Fruit fly (Drosophila melanogaster) whole organism, embryonic: ENCODE results near the gene CG15449.

ENCODE experiments used
- Bgb ChIP-seq: fragments of 200-800 bp; sonication (Bioruptor generic); IDR thresholded peaks from 2 replicates; pipeline ENCODE4 v1.3.6; 2022; ENCODE audit warnings: missing biosample characterization, missing genetic modification characterization; ENCODE audit not compliant: partially characterized antibody
- CG10959 ChIP-seq: fragments of 200-800 bp; sonication (Bioruptor generic); IDR thresholded peaks from 2 replicates; pipeline ENCODE4 v1.3.6; 2022; ENCODE audit warnings: missing biosample characterization, missing genetic modification characterization
- CG13775 ChIP-seq: fragments of 200-800 bp; sonication (Bioruptor generic); optimal IDR thresholded peaks from 3 replicates; lab custom pipeline; 2017; ENCODE audit warnings: missing biosample characterization, mild to moderate bottlenecking, missing genetic modification characterization
- CG1603 ChIP-seq: fragments of 200-800 bp; sonication (Bioruptor generic); optimal IDR thresholded peaks from 2 replicates; lab custom pipeline; 2019; ENCODE audit warnings: missing biosample characterization, mild to moderate bottlenecking, missing genetic modification characterization, moderate library complexity
- CG16863 ChIP-seq: fragments of 200-800 bp; sonication (Bioruptor generic); optimal IDR thresholded peaks from 3 replicates; lab custom pipeline; 2016; ENCODE audit warnings: missing biosample characterization, missing genetic modification characterization
- CG17361 ChIP-seq: fragments of 200-800 bp; sonication (Bioruptor generic); IDR thresholded peaks from 3 replicates; pipeline ENCODE4 v1.3.6; 2022; ENCODE audit warnings: missing biosample characterization, missing genetic modification characterization
- CG18011 ChIP-seq: fragments of 200-800 bp; sonication (Bioruptor generic); optimal IDR thresholded peaks from 2 replicates; lab custom pipeline; 2017; ENCODE audit warnings: missing biosample characterization, missing genetic modification characterization, mild to moderate bottlenecking, moderate library complexity, missing genotype
- CG18599 ChIP-seq: fragments of 200-800 bp; sonication (Bioruptor generic); optimal IDR thresholded peaks from 3 replicates; lab custom pipeline; 2017; ENCODE audit warnings: missing biosample characterization, missing genetic modification characterization, mild to moderate bottlenecking, moderate library complexity, missing genetic modification reagents
- CG2129 ChIP-seq: fragments of 200-800 bp; sonication (Bioruptor generic); IDR thresholded peaks from 2 replicates; pipeline ENCODE4 v1.3.6; 2022; ENCODE audit warnings: missing biosample characterization, missing genetic modification characterization; ENCODE audit not compliant: partially characterized antibody
- CG30020 ChIP-seq: fragments of 200-800 bp; optimal IDR thresholded peaks from 2 replicates; lab custom pipeline; 2019; ENCODE audit warnings: missing biosample characterization, mild to moderate bottlenecking, missing genetic modification characterization, moderate library complexity
- CG31224 ChIP-seq: fragments of 200-800 bp; sonication (Bioruptor generic); IDR thresholded peaks from 2 replicates; pipeline ENCODE4 v1.3.6; 2022; ENCODE audit warnings: missing biosample characterization, missing genetic modification characterization
- CG6765 ChIP-seq: fragments of 200-800 bp; sonication (Bioruptor generic); optimal IDR thresholded peaks from 3 replicates; lab custom pipeline; 2017; ENCODE audit warnings: missing biosample characterization, mild to moderate bottlenecking, missing genetic modification characterization
- CG7271 ChIP-seq: fragments of 200-800 bp; sonication (Bioruptor generic); optimal IDR thresholded peaks from 2 replicates; lab custom pipeline; 2018; ENCODE audit warnings: missing biosample characterization, mild to moderate bottlenecking, missing genetic modification characterization, moderate library complexity
- CrebB ChIP-seq: fragments of 200-800 bp; sonication (Bioruptor generic); optimal IDR thresholded peaks from 3 replicates; lab custom pipeline; 2018; ENCODE audit warnings: missing biosample characterization, mild to moderate bottlenecking, missing genetic modification characterization
- D19B ChIP-seq: fragments of 200-800 bp; sonication (Bioruptor generic); optimal IDR thresholded peaks from 2 replicates; lab custom pipeline; 2017; ENCODE audit warnings: missing biosample characterization, mild to moderate bottlenecking, missing genetic modification characterization
- Ets65A ChIP-seq: fragments of 200-800 bp; sonication (Bioruptor generic); peaks from one replicate; lab custom pipeline; 2016; ENCODE audit warnings: missing biosample characterization, missing genetic modification characterization
- Ets97D ChIP-seq: fragments of 200-800 bp; sonication (Bioruptor generic); optimal IDR thresholded peaks from 3 replicates; lab custom pipeline; 2016; ENCODE audit warnings: missing biosample characterization, missing genetic modification characterization
- Hand ChIP-seq: fragments of 200-800 bp; sonication (Bioruptor generic); optimal IDR thresholded peaks from 2 replicates; lab custom pipeline; 2017; ENCODE audit warnings: mild to moderate bottlenecking, missing biosample characterization, missing genetic modification reagents, missing genetic modification characterization
- Hr78 ChIP-seq, 2 experiments: fragments of 200-800 bp in 1 of 2; fragments of >200 bp in 1 of 2; sonication (Bioruptor generic) in 1 of 2; optimal IDR thresholded peaks; 2 replicates each; lab custom pipeline; 2017 to 2019; ENCODE audit warnings: missing biosample characterization in 2 of 2, missing genetic modification characterization in 2 of 2, mild to moderate bottlenecking in 1 of 2, moderate library complexity in 1 of 2
- MESR4 ChIP-seq: fragments of 200-800 bp; sonication (Bioruptor generic); optimal IDR thresholded peaks from 2 replicates; lab custom pipeline; 2018; ENCODE audit warnings: missing biosample characterization, mild to moderate bottlenecking, missing genetic modification characterization, moderate library complexity
- MTF-1 ChIP-seq: fragments of 200-800 bp; sonication (Bioruptor generic); optimal IDR thresholded peaks from 2 replicates; lab custom pipeline; 2018; ENCODE audit warnings: missing biosample characterization, mild to moderate bottlenecking, missing genetic modification characterization, borderline replicate concordance
- Mrtf ChIP-seq: fragments of 200-800 bp; sonication (Bioruptor generic); IDR thresholded peaks from 3 replicates; pipeline ENCODE4 v1.3.6; 2022; ENCODE audit warnings: missing biosample characterization, missing genetic modification characterization
- Oli ChIP-seq: fragments of 200-800 bp; sonication (Bioruptor generic); optimal IDR thresholded peaks from 2 replicates; lab custom pipeline; 2018; ENCODE audit warnings: missing biosample characterization, mild to moderate bottlenecking, missing genetic modification characterization, moderate library complexity
- Rx ChIP-seq: fragments of 200-800 bp; sonication (Bioruptor generic); IDR thresholded peaks from 2 replicates; pipeline ENCODE4 v1.3.6; 2022; ENCODE audit warnings: missing biosample characterization, missing genetic modification characterization
- Side ChIP-seq: fragments of 200-800 bp; sonication (Bioruptor generic); optimal IDR thresholded peaks from 2 replicates; lab custom pipeline; 2016; ENCODE audit warnings: missing biosample characterization, missing genetic modification characterization
- Sox102F ChIP-seq: fragments of 200-800 bp; sonication (Bioruptor generic); optimal IDR thresholded peaks from 2 replicates; lab custom pipeline; 2018; ENCODE audit warnings: missing biosample characterization, mild to moderate bottlenecking, missing genetic modification characterization, moderate library complexity
- Sry-β ChIP-seq: fragments of 200-800 bp; sonication (Bioruptor generic); optimal IDR thresholded peaks from 2 replicates; lab custom pipeline; 2018; ENCODE audit warnings: missing biosample characterization, mild to moderate bottlenecking, missing genetic modification characterization, moderate library complexity
- Xrp1 ChIP-seq: fragments of 200-800 bp; sonication (Bioruptor generic); IDR thresholded peaks from 2 replicates; pipeline ENCODE4 v1.3.6; 2022; ENCODE audit warnings: missing biosample characterization, missing genetic modification characterization
- amos ChIP-seq: fragments of 200-800 bp; sonication (Bioruptor generic); IDR thresholded peaks from 2 replicates; pipeline ENCODE4 v1.3.6; 2022; ENCODE audit warnings: missing biosample characterization, missing genetic modification characterization; ENCODE audit not compliant: partially characterized antibody
- ato ChIP-seq: fragments of 200-800 bp; sonication (Bioruptor generic); IDR thresholded peaks from 2 replicates; pipeline ENCODE4 v1.3.6; 2022; ENCODE audit warnings: missing biosample characterization, missing genetic modification characterization; ENCODE audit not compliant: partially characterized antibody
- btn ChIP-seq: fragments of 200-800 bp; sonication (Bioruptor generic); optimal IDR thresholded peaks from 2 replicates; lab custom pipeline; 2016; ENCODE audit warnings: missing biosample characterization, missing genetic modification characterization
- caup ChIP-seq: fragments of 200-800 bp; sonication (Bioruptor generic); optimal IDR thresholded peaks from 3 replicates; lab custom pipeline; 2017; ENCODE audit warnings: missing biosample characterization, mild to moderate bottlenecking, missing genetic modification characterization, moderate library complexity; ENCODE audit not compliant: severe bottlenecking
- chinmo ChIP-seq: fragments of 200-800 bp; sonication (Bioruptor generic); IDR thresholded peaks from 4 replicates; pipeline ENCODE4 v1.3.6; 2022; ENCODE audit warnings: missing biosample characterization, missing genetic modification characterization; ENCODE audit not compliant: partially characterized antibody
- crol ChIP-seq: fragments of 200-800 bp; sonication (Bioruptor generic); IDR thresholded peaks from 2 replicates; pipeline ENCODE4 v1.3.6; 2022; ENCODE audit warnings: missing biosample characterization, missing genetic modification characterization
- crp ChIP-seq, 2 experiments: fragments of 200-800 bp; sonication (Bioruptor generic); optimal IDR thresholded peaks; 2 replicates in 1 of 2; 3 replicates in 1 of 2; lab custom pipeline; 2017; ENCODE audit warnings: missing biosample characterization in 2 of 2, missing genetic modification characterization in 2 of 2, mild to moderate bottlenecking in 1 of 2, moderate library complexity in 1 of 2
- dmrt99B ChIP-seq: fragments of 200-800 bp; sonication (Bioruptor generic); optimal IDR thresholded peaks from 2 replicates; lab custom pipeline; 2018; ENCODE audit warnings: missing biosample characterization, mild to moderate bottlenecking, missing genetic modification characterization, moderate library complexity
- esg ChIP-seq: fragments of 200-800 bp; sonication (Bioruptor generic); conservative IDR thresholded peaks from 2 replicates; pipeline ENCODE4 v1.3.6; 2022; ENCODE audit warnings: missing biosample characterization, missing genetic modification characterization
- ewg ChIP-seq: fragments of 200-800 bp; sonication (Bioruptor generic); optimal IDR thresholded peaks from 3 replicates; lab custom pipeline; 2017; ENCODE audit warnings: mild to moderate bottlenecking, missing biosample characterization, missing genetic modification reagents, missing genetic modification characterization
- gfzf ChIP-seq: fragments of 200-800 bp; sonication (Bioruptor generic); optimal IDR thresholded peaks from 2 replicates; lab custom pipeline; 2016; ENCODE audit warnings: missing biosample characterization, mild to moderate bottlenecking, missing genetic modification characterization, moderate library complexity
- gt ChIP-seq: fragments of 200-800 bp; sonication (Bioruptor generic); IDR thresholded peaks from 2 replicates; pipeline ENCODE4 v1.3.6; 2022; ENCODE audit warnings: missing biosample characterization, missing genetic modification characterization
- inv ChIP-seq: fragments of 200-800 bp; sonication (Bioruptor generic); IDR thresholded peaks from 2 replicates; pipeline ENCODE4 v1.3.6; 2022; ENCODE audit warnings: missing biosample characterization, missing genetic modification characterization; ENCODE audit not compliant: partially characterized antibody
- repo ChIP-seq: fragments of 200-800 bp; sonication (Bioruptor generic); optimal IDR thresholded peaks from 2 replicates; lab custom pipeline; 2016; ENCODE audit warnings: missing biosample characterization, missing genetic modification characterization
- run ChIP-seq: fragments of 200-800 bp; sonication (Bioruptor generic); optimal IDR thresholded peaks from 3 replicates; lab custom pipeline; 2018; ENCODE audit warnings: missing biosample characterization, mild to moderate bottlenecking, missing genetic modification characterization
- scrt ChIP-seq: fragments of 200-800 bp; sonication (Bioruptor generic); optimal IDR thresholded peaks from 2 replicates; lab custom pipeline; 2018; ENCODE audit warnings: missing biosample characterization, mild to moderate bottlenecking, missing genetic modification characterization, moderate library complexity
- sima ChIP-seq: fragments of 200-800 bp; sonication (Bioruptor generic); optimal IDR thresholded peaks from 2 replicates; lab custom pipeline; 2016; ENCODE audit warnings: missing biosample characterization, missing genetic modification characterization
- tgo ChIP-seq: fragments of 200-800 bp; sonication (Bioruptor generic); IDR thresholded peaks from 3 replicates; pipeline ENCODE4 v1.3.6; 2022; ENCODE audit warnings: missing biosample characterization, missing genetic modification characterization
- tin ChIP-seq: fragments of 200-800 bp; sonication (Bioruptor generic); optimal IDR thresholded peaks from 3 replicates; lab custom pipeline; 2016; ENCODE audit warnings: missing biosample characterization, missing genetic modification characterization

The CG15449 gene

DNA sequence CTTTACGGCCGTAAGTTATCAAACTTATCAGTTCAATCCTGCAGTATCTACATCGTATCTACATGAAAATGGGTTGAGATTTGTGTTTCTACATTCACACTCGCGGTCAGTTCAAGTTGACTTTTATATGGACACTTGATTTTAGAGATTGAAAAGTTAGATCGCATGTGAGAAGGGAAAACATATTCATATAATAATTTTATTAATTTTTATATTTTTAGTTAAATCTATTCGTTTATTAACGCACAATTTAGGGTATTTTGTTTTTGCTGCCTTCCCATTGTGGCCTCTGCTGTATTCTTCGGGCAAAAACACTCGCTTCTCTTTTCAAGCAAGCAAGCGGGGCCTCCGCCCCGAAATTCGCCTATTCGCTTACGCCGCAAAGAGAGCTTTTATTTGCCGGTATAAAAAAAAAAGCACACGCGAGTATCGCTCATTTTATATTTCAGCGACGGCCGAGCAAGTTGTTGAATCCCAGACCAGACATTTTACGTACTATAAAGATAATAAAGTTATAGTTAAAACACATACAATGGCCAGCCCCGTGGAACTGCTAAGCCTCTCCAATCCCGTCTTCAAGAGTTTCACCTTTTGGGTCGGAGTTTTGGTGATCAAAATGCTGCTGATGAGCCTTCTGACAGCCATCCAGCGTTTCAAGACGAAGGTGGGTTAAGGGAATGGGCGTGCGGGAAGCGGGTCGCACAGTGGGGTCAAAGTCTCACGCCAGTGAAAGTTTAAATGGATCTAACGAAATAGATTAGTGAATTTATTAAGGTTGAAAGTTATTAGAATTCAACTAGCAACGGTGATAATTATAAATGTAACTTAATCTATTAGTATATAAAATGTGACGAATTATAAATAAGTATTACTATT is 2.5 kb upstream of the CG15449 start (continued):
- peak; percentile 72 for TF ChIP-seq CG30020 (tag; lab: Kevin White, UChicago)
- no peak for TF ChIP-seq CG16863 (GFP tag; lab: Kevin White, UChicago)
- TF ChIP-seq Mrtf (GFP tag; lab: Robert Waterston, UW) = peak; percentile 85
- peak; percentile 85 for TF ChIP-seq esg
- TF ChIP-seq Hand (GFP tag; lab: Kevin White, UChicago) = peak; percentile 90
- peak; percentile 75 for TF ChIP-seq CG31224
- TF ChIP-seq CG6765 (GFP tag; lab: Kevin White, UChicago) = peak; percentile 84
- peak; percentile 68 for TF ChIP-seq D19B (GFP tag; lab: Kevin White, UChicago)
- no peak for TF ChIP-seq ato
- no peak for TF ChIP-seq gfzf (GFP tag; lab: Kevin White, UChicago)
- peak; percentile 92 for TF ChIP-seq tgo (GFP tag; lab: Robert Waterston, UW)
- peak; percentile 94 for TF ChIP-seq Sox102F
- peak; percentile 71 for TF ChIP-seq CG7271 (tag; lab: Kevin White, UChicago)
- no peak for TF ChIP-seq Ets97D (GFP tag; lab: Kevin White, UChicago)
- TF ChIP-seq Bgb (GFP tag; lab: Robert Waterston, UW) = no peak; the same call in 1 of the 2 replicates
- peak; percentile 77 for TF ChIP-seq Ets65A
- peak; percentile 91 for TF ChIP-seq crol (GFP tag; lab: Robert Waterston, UW)
- TF ChIP-seq CG10959 (GFP tag; lab: Robert Waterston, UW) = peak; percentile 70
- no peak for TF ChIP-seq sima (GFP tag; lab: Kevin White, UChicago)
- TF ChIP-seq btn (GFP tag; lab: Kevin White, UChicago) = no peak
- peak; percentile 93 for TF ChIP-seq Xrp1 (GFP tag; lab: Robert Waterston, UW)
- TF ChIP-seq MESR4 (GFP tag; lab: Kevin White, UChicago) = peak; percentile 18
- peak; percentile 94 for TF ChIP-seq CG18599 (GFP tag; lab: Kevin White, UChicago)
- peak; percentile 84 for TF ChIP-seq Rx (GFP tag; lab: Robert Waterston, UW)
- TF ChIP-seq gt (GFP tag; lab: Robert Waterston, UW) = no peak
- 0 out of 4 replicates have a peak, but pooled peaks have one; percentile 51 for TF ChIP-seq chinmo
- no peak for TF ChIP-seq amos (GFP tag; lab: Robert Waterston, UW)
- peak; percentile 89 for TF ChIP-seq run (tag; lab: Kevin White, UChicago)
- TF ChIP-seq MTF-1 (GFP tag; lab: Kevin White, UChicago) = peak; percentile 78
- TF ChIP-seq CG13775 (GFP tag; lab: Kevin White, UChicago) = peak; percentile 83
- no peak for TF ChIP-seq Side
- TF ChIP-seq caup (GFP tag; lab: Kevin White, UChicago) = peak; percentile 92
- peak in 1 of 2 experiments; percentile 66 for TF ChIP-seq Hr78 (GFP tag; optimal IDR thresholded peaks at IDR 0.05; lab: Kevin White, UChicago)
- no peak for TF ChIP-seq inv (GFP tag; lab: Robert Waterston, UW)
- TF ChIP-seq tin = peak; percentile 75
- TF ChIP-seq Sry-β (GFP tag; lab: Kevin White, UChicago) = peak; percentile 28
- no peak for TF ChIP-seq crp (GFP tag; optimal IDR thresholded peaks at IDR 0.05; lab: Kevin White, UChicago)
- no peak for TF ChIP-seq CG2129
- TF ChIP-seq CG17361 (GFP tag; lab: Robert Waterston, UW) = peak; percentile 83
- peak; percentile 91 for TF ChIP-seq Oli (tag; lab: Kevin White, UChicago)
- peak; percentile 82 for TF ChIP-seq scrt
- TF ChIP-seq CG18011 (GFP tag; lab: Kevin White, UChicago) = peak; percentile 54
- peak; percentile 95 for TF ChIP-seq dmrt99B
- TF ChIP-seq CG1603 (tag; lab: Kevin White, UChicago) = peak; percentile 20
- peak; percentile 75 for TF ChIP-seq CrebB (tag; lab: Kevin White, UChicago)
- TF ChIP-seq ewg (GFP tag; lab: Kevin White, UChicago) = peak; percentile 78
- no peak for TF ChIP-seq repo
